Worm (Caenorhabditis elegans) whole organism, dauer: ENCODE data around the gene glf-1.

ENCODE experiments used
- unc-62 ChIP-seq: sonication (generic microtip); optimal IDR thresholded peaks from 2 replicates; lab custom pipeline; 2017; ENCODE audit warnings: missing biosample characterization, missing genetic modification reagents, missing genetic modification characterization

glf-1 gene

ce11 chrIV:5885180-5885887 is at the start of gene glf-1:
TSS of gene glf-1 (plus strand) at chrIV:5885835.
- TF ChIP-seq unc-62 = no peak

ce11 chrIV:5839178-5839577 is 46.5 kb upstream of the glf-1 start, which contains the start of gene C06E7.2:
TSS of gene C06E7.2 (plus strand) at chrIV:5839478.
- TF ChIP-seq unc-62 = no peak

- no peak for TF ChIP-seq unc-62
Observed at ce11 chrIV:5842905-5843304, 42.7 kb upstream of the glf-1 start.

ce11 chrIV:5846269-5846668 is 39.4 kb upstream of the glf-1 start, which contains the start of gene sams-4:
TSS of gene sams-4 (minus strand) at chrIV:5846369.
- no peak for TF ChIP-seq unc-62

ce11 chrIV:5847986-5848707 is 37.5 kb upstream of the glf-1 start, which contains the start of gene sams-3:
TSS of gene sams-3 (plus strand) at chrIV:5848657.
- TF ChIP-seq unc-62 = no peak

- no peak for TF ChIP-seq unc-62
Observed at ce11 chrIV:5850765-5851377, 34.8 kb upstream of the glf-1 start.

- no peak for TF ChIP-seq unc-62
Observed at ce11 chrIV:5855608-5856007, 30.0 kb upstream of the glf-1 start.

ce11 chrIV:5856975-5857374 is 28.7 kb upstream of the glf-1 start:
- no peak for TF ChIP-seq unc-62

- no peak for TF ChIP-seq unc-62
Observed at ce11 chrIV:5858212-5858611, 27.4 kb upstream of the glf-1 start.

- no peak for TF ChIP-seq unc-62
Observed at ce11 chrIV:5859876-5860275, 25.8 kb upstream of the glf-1 start, which contains the start of gene C06E7.4. TSS of gene C06E7.4 (minus strand) at chrIV:5859976.

ce11 chrIV:5860762-5861161 is 24.9 kb upstream of the glf-1 start:
- TF ChIP-seq unc-62 = no peak

ce11 chrIV:5865818-5866217 is 19.8 kb upstream of the glf-1 start, which contains the start of gene spe-27:
TSS of gene spe-27 (minus strand) at chrIV:5865918.
- no peak for TF ChIP-seq unc-62

- TF ChIP-seq unc-62 = no peak
Observed at ce11 chrIV:5867189-5867588, 18.4 kb upstream of the glf-1 start, which contains the start of gene C06E7.88. TSS of gene C06E7.88 (minus strand) at chrIV:5867289.

ce11 chrIV:5869354-5869753 is 16.3 kb upstream of the glf-1 start:
- TF ChIP-seq unc-62 = no peak

- TF ChIP-seq unc-62 = no peak
Observed at ce11 chrIV:5870072-5870471, 15.6 kb upstream of the glf-1 start, which contains the start of gene srv-17. TSS of gene srv-17 (minus strand) at chrIV:5870172.

ce11 chrIV:5873825-5874224 is 11.8 kb upstream of the glf-1 start, which contains the start of gene srv-19:
TSS of gene srv-19 (minus strand) at chrIV:5873925.
- TF ChIP-seq unc-62 = no peak

ce11 chrIV:5877246-5877645 is 8.4 kb upstream of the glf-1 start, which contains the start of gene srv-21:
TSS of gene srv-21 (minus strand) at chrIV:5877346.
- TF ChIP-seq unc-62 = no peak
